Worm (Caenorhabditis elegans) whole organism, late embryonic: ENCODE data around the gene B0507.1.
"Not testable (repeated sequence)": the region's sequence is repeated elsewhere in the genome, so short reads cannot be mapped to it uniquely, and the experiment has no call there.

Experiments
- Y22D7AL.16 ChIP-seq: sonication (generic microtip); optimal IDR thresholded peaks from 2 replicates; lab custom pipeline; 2016; ENCODE audit warnings: missing genetic modification characterization, missing compliant biosample characterization
- ahr-1 ChIP-seq: sonication (generic microtip); optimal IDR thresholded peaks from 2 replicates; lab custom pipeline; 2016; ENCODE audit warnings: missing genetic modification characterization, missing compliant biosample characterization
- ceh-31 ChIP-seq: sonication (generic microtip); optimal IDR thresholded peaks from 2 replicates; lab custom pipeline; 2016; ENCODE audit warnings: missing genetic modification characterization, missing compliant biosample characterization
- ttx-3 ChIP-seq: sonication (generic microtip); optimal IDR thresholded peaks from 2 replicates; lab custom pipeline; 2016; ENCODE audit warnings: missing genetic modification reagents, missing genetic modification characterization, missing compliant biosample characterization
- unc-42 ChIP-seq: sonication (generic microtip); optimal IDR thresholded peaks from 2 replicates; lab custom pipeline; 2016; ENCODE audit warnings: missing genotype, missing genetic modification characterization, missing compliant biosample characterization

The B0507.1 gene

DNA sequence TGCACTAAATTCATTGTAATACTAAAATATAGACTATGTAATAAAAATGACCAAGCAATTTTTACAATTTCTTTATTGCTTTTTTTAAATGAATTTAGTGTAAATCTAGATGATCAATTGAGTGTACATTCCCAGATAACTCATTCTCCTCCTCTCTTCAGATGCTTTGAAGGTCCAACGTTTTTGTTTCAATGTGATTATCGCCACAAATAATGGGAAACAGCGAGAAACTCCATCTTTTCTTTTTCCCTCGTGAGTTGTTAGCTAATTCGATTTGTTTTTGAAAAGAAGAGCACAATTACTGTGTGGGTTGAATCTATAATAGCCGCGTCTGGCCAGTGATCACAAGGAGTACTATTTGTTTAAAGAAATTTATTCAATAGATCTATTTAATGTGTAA is 28.7 kb downstream of the B0507.1 start:
- TF ChIP-seq unc-42 (peak; percentile 91), ceh-31 (peak; percentile 42), ahr-1 (tag; lab: Kevin White, UChicago) (no peak)

DNA sequence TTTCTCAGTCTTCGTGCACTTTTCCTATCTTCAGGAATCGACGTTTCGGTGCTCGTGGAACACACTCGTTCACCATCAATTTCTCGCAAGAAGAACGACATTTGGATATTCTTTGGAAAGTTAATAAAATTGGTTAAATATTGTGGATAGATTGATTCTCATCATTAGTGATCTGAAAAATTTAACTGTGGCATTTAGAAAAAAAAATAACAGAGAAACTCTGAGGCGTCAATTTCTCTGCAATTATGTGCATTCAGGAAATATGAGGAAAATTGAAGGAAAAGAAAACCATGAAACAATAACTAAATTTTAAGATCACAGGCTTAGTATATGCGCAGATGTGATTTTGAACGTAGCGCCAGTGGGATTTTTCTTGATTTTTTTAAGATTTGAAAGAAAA is 43.5 kb downstream of the B0507.1 start, which contains the start of gene rpm-1:
rpm-1 (minus strand) TSS at position 101 of the 400 bp plus-strand sequence.
- TF ChIP-seq ahr-1 (tag; lab: Kevin White, UChicago); Y22D7AL.16; ttx-3: not testable (repeated sequence)
- TF ChIP-seq, all 69 proteins: peak for 0; not testable (repeated sequence) for 69
